Worm (Caenorhabditis elegans) whole organism, L3 larva: ENCODE measurements around the gene mars-1.

Source experiments
- ZK546.5 ChIP-seq: sonication (generic microtip); optimal IDR thresholded peaks from 2 replicates; lab custom pipeline; 2017; ENCODE audit warnings: missing biosample characterization, missing genetic modification characterization
- ama-1 ChIP-seq: fragments of 150-350 bp; optimal IDR thresholded peaks from 2 replicates; lab custom pipeline; 2018
- ceh-28 ChIP-seq: fragments of 150-350 bp; optimal IDR thresholded peaks from 2 replicates; lab custom pipeline; 2014; ENCODE audit warnings: missing biosample characterization, missing genetic modification reagents, missing genetic modification characterization
- ceh-9 ChIP-seq: sonication (generic microtip); optimal IDR thresholded peaks from 2 replicates; lab custom pipeline; 2018; ENCODE audit warnings: missing biosample characterization, missing genetic modification characterization
- egl-5 ChIP-seq: fragments of 150-350 bp; optimal IDR thresholded peaks from 2 replicates; lab custom pipeline; 2017; ENCODE audit warnings: missing biosample characterization, missing genetic modification reagents, missing genetic modification characterization, inconsistent platforms
- elt-1 ChIP-seq: fragments of 150-350 bp; optimal IDR thresholded peaks from 2 replicates; lab custom pipeline; 2014; ENCODE audit warnings: missing biosample characterization, missing genetic modification characterization
- elt-2 ChIP-seq: sonication (generic microtip); optimal IDR thresholded peaks from 2 replicates; lab custom pipeline; 2016; ENCODE audit warnings: missing genetic modification reagents, mild to moderate bottlenecking, missing genetic modification characterization, missing compliant biosample characterization
- elt-3 ChIP-seq, 3 experiments: fragments of 150-350 bp in 1 of 3; sonication (generic microtip) in 2 of 3; optimal IDR thresholded peaks; 2 replicates in 2 of 3; 4 replicates in 1 of 3; lab custom pipeline; 2014 to 2017; ENCODE audit warnings: missing biosample characterization in 3 of 3, missing genetic modification characterization in 3 of 3
- eor-1 ChIP-seq, 2 experiments: fragments of 150-350 bp; optimal IDR thresholded peaks; 2 replicates each; lab custom pipeline; 2014 to 2018; ENCODE audit warnings: missing biosample characterization in 2 of 2, missing genetic modification characterization in 2 of 2
- fkh-10 ChIP-seq: sonication (generic microtip); optimal IDR thresholded peaks from 2 replicates; lab custom pipeline; 2017; ENCODE audit warnings: missing biosample characterization, missing genetic modification reagents, missing genetic modification characterization
- fkh-2 ChIP-seq: fragments of 150-350 bp; optimal IDR thresholded peaks from 2 replicates; lab custom pipeline; 2014; ENCODE audit warnings: missing biosample characterization, missing genetic modification reagents, missing genetic modification characterization
- fos-1 ChIP-seq: fragments of 150-350 bp; optimal IDR thresholded peaks from 2 replicates; lab custom pipeline; 2014; ENCODE audit warnings: missing biosample characterization, missing genetic modification characterization
- hmg-11 ChIP-seq: sonication (generic microtip); optimal IDR thresholded peaks from 2 replicates; lab custom pipeline; 2016; ENCODE audit warnings: missing genetic modification characterization, missing compliant biosample characterization
- jun-1 ChIP-seq: fragments of 150-350 bp; optimal IDR thresholded peaks from 2 replicates; lab custom pipeline; 2014; ENCODE audit warnings: missing biosample characterization, missing genetic modification reagents, missing genetic modification characterization
- lin-15B ChIP-seq: fragments of 150-350 bp; optimal IDR thresholded peaks from 2 replicates; lab custom pipeline; 2014; ENCODE audit warnings: missing biosample characterization, missing genetic modification characterization
- lin-39 ChIP-seq: fragments of 150-350 bp; optimal IDR thresholded peaks from 2 replicates; lab custom pipeline; 2018; ENCODE audit warnings: missing biosample characterization, missing genetic modification reagents, missing genetic modification characterization
- lsy-12 ChIP-seq: sonication (generic microtip); optimal IDR thresholded peaks from 2 replicates; lab custom pipeline; 2016; ENCODE audit warnings: mild to moderate bottlenecking, missing genetic modification characterization, missing compliant biosample characterization
- mdl-1 ChIP-seq: fragments of 150-350 bp; optimal IDR thresholded peaks from 2 replicates; lab custom pipeline; 2014; ENCODE audit warnings: missing biosample characterization, missing genetic modification characterization
- mml-1 ChIP-seq: fragments of 150-350 bp; sonication (generic microtip); optimal IDR thresholded peaks from 3 replicates; lab custom pipeline; 2014; ENCODE audit warnings: missing biosample characterization, missing genetic modification characterization
- nfya-1 ChIP-seq: sonication (generic microtip); optimal IDR thresholded peaks from 2 replicates; lab custom pipeline; 2017; ENCODE audit warnings: missing genetic modification characterization, mild to moderate bottlenecking, missing compliant biosample characterization, antibody characterized with exemption, moderate library complexity; ENCODE audit not compliant: insufficient read depth
- nhr-11 ChIP-seq: fragments of 150-350 bp; optimal IDR thresholded peaks from 2 replicates; lab custom pipeline; 2014; ENCODE audit warnings: missing biosample characterization, missing genetic modification characterization
- nhr-12 ChIP-seq: fragments of 150-350 bp; optimal IDR thresholded peaks from 2 replicates; lab custom pipeline; 2014; ENCODE audit warnings: missing biosample characterization, missing genetic modification characterization
- nhr-23 ChIP-seq: fragments of 150-350 bp; optimal IDR thresholded peaks from 2 replicates; lab custom pipeline; 2014; ENCODE audit warnings: missing biosample characterization, missing genetic modification reagents, missing genetic modification characterization
- nhr-237 ChIP-seq: fragments of 150-350 bp; optimal IDR thresholded peaks from 2 replicates; lab custom pipeline; 2014; ENCODE audit warnings: missing biosample characterization, missing genetic modification characterization
- nhr-25 ChIP-seq: sonication (generic microtip); optimal IDR thresholded peaks from 2 replicates; lab custom pipeline; 2017; ENCODE audit warnings: missing biosample characterization, missing genetic modification characterization
- nhr-43 ChIP-seq: sonication (generic microtip); optimal IDR thresholded peaks from 2 replicates; lab custom pipeline; 2016; ENCODE audit warnings: mild to moderate bottlenecking, missing genetic modification characterization, missing compliant biosample characterization; ENCODE audit not compliant: poor library complexity, severe bottlenecking
- nhr-77 ChIP-seq: fragments of 150-350 bp; optimal IDR thresholded peaks from 2 replicates; lab custom pipeline; 2014; ENCODE audit warnings: missing biosample characterization, missing genetic modification characterization
- pha-4 ChIP-seq: fragments of 150-350 bp; optimal IDR thresholded peaks from 2 replicates; lab custom pipeline; 2014; ENCODE audit warnings: missing biosample characterization, missing genetic modification reagents, missing genetic modification characterization
- snpc-4 ChIP-seq: fragments of 150-350 bp; optimal IDR thresholded peaks from 2 replicates; lab custom pipeline; 2014; ENCODE audit warnings: missing biosample characterization, missing genetic modification characterization
- tbx-2 ChIP-seq: sonication (generic microtip); optimal IDR thresholded peaks from 2 replicates; lab custom pipeline; 2016; ENCODE audit warnings: mild to moderate bottlenecking, missing genetic modification characterization, missing compliant biosample characterization
- ztf-11 ChIP-seq: fragments of 150-350 bp; optimal IDR thresholded peaks from 2 replicates; lab custom pipeline; 2014; ENCODE audit warnings: missing biosample characterization, missing genetic modification characterization

The mars-1 gene

DNA sequence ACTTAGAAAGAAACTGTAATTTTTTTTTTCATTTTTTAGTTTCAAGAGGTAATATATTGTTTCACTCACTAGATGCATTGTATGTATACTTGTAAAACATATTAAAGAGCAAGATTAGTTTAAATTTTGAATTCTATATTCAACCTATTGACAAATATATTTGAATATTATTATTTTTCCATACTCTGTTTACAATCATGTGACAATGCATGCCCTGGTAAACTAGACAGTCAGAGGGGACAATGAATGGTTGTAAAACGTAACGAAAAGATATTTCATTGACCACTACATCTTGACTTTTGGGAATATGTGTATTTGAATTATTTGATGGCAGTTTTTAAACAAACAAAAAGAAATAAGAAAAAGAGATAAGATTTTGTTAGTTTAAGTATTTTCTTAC, 13.0 kb downstream of the mars-1 start:
- TF ChIP-seq eor-1 (tag; optimal IDR thresholded peaks at IDR 0.05; lab: Kevin White, UChicago) (no peak), pha-4 (tag; lab: Kevin White, UChicago) (peak; percentile 36)

DNA sequence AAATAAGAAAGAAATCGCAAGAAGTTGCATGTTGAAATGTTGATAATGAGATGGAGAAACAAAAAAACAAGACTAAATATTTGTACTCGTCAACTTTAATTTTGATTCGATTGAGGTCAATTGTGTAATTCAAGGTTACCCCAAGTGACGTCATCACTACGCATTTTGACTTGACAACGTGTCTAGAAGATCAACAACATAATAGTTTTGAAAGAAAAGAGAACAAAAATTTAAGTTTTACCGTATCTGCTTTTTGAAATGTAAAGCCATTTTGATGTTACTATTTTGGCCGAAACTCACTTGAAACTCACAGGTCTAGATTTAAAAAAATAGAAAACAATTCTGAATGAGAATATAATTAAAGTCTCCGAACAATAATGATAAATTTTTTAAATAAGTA, 14.4 kb downstream of the mars-1 start, which contains the start of gene dsl-5:
dsl-5 (minus strand) TSS at position 101 of the 400 bp plus-strand sequence.
- no peak for TF ChIP-seq elt-3 (tag; optimal IDR thresholded peaks at IDR 0.05; lab: Kevin White, UChicago)
- TF ChIP-seq nhr-25 (tag; lab: Kevin White, UChicago) = peak; percentile 12
- TF ChIP-seq jun-1 (tag; lab: Kevin White, UChicago) = no peak
- TF ChIP-seq nhr-77 (tag; lab: Kevin White, UChicago) = no peak
- TF ChIP-seq egl-5 (tag; lab: Kevin White, UChicago) = no peak
- TF ChIP-seq lsy-12 (tag; lab: Kevin White, UChicago) = no peak

DNA sequence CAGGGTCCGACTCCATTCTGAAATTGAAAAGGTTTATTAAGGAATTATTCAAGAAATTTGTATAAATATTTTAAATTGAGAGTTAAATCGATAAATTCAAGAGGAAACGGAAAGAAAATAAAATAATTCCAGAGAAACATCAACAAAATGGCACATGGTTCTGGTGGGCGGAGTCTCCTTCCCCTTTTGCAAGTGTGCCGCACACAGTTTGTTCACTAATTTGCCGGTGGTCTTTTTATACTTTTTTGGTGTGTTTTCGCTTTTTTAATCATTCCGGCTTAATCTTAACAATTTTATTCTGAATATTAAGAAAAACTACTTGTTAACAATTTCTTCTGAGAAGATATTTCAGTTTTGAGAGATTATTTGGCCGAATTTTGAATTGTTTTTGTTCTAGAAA, 30.4 kb downstream of the mars-1 start, which contains the start of the genes ragc-1 and Y24F12A.1:
ragc-1 (minus strand) TSS at position 25 of the 400 bp plus-strand sequence.
Y24F12A.1 (plus strand) TSS at position 346 of the 400 bp plus-strand sequence.
- TF ChIP-seq hmg-11 (tag; lab: Kevin White, UChicago) (no peak), nhr-23 (peak; percentile 19), nhr-237 (tag; lab: Kevin White, UChicago) (no peak), lin-39 (peak; percentile 37), lin-15B (tag; lab: Kevin White, UChicago) (peak; percentile 42), nfya-1 (tag; lab: Kevin White, UChicago) (peak; percentile 59), fkh-2 (no peak), egl-5 (tag; lab: Kevin White, UChicago) (peak; percentile 42), pha-4 (tag; lab: Kevin White, UChicago) (peak; percentile 84), snpc-4 (peak; percentile 71), elt-2 (tag; lab: Kevin White, UChicago) (peak; percentile 47)
- TF ChIP-seq, all 47 proteins: peak for 8

DNA sequence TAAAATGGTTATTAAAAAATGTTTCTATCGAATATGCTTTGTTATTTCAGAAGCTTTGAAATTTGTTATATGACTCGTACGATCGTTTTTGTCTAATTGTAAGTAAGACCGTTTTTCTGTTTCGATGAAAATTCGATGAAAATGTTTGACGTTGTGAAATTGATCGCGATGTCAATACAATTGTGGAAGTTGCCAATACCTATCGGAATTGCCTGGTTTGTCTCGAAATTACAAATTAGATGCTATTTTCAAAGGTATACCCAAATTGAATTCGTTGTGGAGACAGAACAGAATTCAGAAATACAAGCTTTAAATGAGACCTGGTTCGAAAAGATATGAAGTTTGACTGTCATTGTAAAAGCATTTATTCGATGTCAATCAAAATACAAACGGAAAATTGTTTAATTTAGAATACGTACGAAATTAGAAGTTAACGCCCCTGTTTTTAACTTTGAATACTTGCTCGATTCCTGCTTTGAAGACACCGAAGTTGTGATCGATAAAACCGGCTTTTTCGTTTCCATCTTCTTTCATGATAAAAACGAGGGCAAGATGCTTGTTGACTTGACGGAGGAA, 31.9 kb downstream of the mars-1 start:
- TF ChIP-seq snpc-4 = no peak
- TF ChIP-seq nhr-43 = no peak
- no peak for TF ChIP-seq ceh-9 (tag; lab: Kevin White, UChicago)
- TF ChIP-seq fkh-10 (GFP tag; lab: Kevin White, UChicago) = no peak
- TF ChIP-seq nhr-23 = no peak
- no peak for TF ChIP-seq lin-15B (tag; lab: Kevin White, UChicago)
- no peak for TF ChIP-seq fkh-2
- TF ChIP-seq tbx-2 (tag; lab: Kevin White, UChicago) = no peak
- TF ChIP-seq nhr-77 (tag; lab: Kevin White, UChicago) = no peak
- TF ChIP-seq elt-1 (tag; lab: Kevin White, UChicago) = no peak
- no peak for TF ChIP-seq pha-4 (tag; lab: Kevin White, UChicago)
- TF ChIP-seq nhr-12 (tag; lab: Kevin White, UChicago) = no peak
- TF ChIP-seq elt-2 (tag; lab: Kevin White, UChicago) = no peak
- TF ChIP-seq mml-1 (tag; lab: Kevin White, UChicago) = no peak
- TF ChIP-seq, all 47 proteins: peak for 0

DNA sequence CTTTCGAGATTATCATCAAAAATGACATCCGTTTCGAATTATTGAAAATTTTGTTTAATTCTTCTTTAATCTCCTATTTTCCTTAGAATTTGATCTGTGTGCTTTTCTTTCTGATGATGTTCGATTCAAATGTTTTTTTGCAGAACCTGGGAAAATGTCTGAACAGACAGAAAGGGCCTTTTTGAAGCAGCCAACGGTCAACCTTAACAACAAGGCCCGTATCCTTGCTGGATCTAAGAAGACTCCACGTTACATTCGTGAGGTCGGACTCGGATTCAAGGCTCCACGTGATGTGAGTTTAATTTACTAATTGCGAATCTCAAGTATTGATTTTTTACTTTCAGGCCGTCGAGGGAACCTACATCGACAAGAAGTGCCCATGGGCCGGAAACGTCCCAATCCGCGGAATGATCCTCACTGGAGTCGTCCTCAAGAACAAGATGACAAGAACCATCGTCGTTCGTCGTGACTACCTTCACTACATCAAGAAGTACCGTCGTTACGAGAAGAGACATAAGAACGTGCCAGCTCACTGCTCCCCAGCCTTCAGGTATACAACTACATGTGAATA, 32.7 kb downstream of the mars-1 start, which contains the start of gene rps-11:
rps-11 (plus strand) TSS at position 144 of the 571 bp plus-strand sequence.
- TF ChIP-seq ceh-28 (tag; lab: Kevin White, UChicago) (no peak), ZK546.5 (tag; lab: Kevin White, UChicago) (no peak), ztf-11 (tag; lab: Kevin White, UChicago) (no peak), mdl-1 (tag; lab: Kevin White, UChicago) (no peak), snpc-4 (no peak), nhr-43 (no peak), jun-1 (tag; lab: Kevin White, UChicago) (no peak), nhr-237 (tag; lab: Kevin White, UChicago) (no peak), fos-1 (tag; lab: Kevin White, UChicago) (no peak), nhr-23 (no peak), fkh-2 (no peak), nhr-11 (tag; lab: Kevin White, UChicago) (no peak), lin-39 (no peak), nhr-25 (tag; lab: Kevin White, UChicago) (no peak), elt-3 (tag; optimal IDR thresholded peaks at IDR 0.05; lab: Kevin White, UChicago) (no peak), ama-1 (no peak), hmg-11 (tag; lab: Kevin White, UChicago) (no peak), eor-1 (tag; optimal IDR thresholded peaks at IDR 0.05; lab: Kevin White, UChicago) (no peak)
- TF ChIP-seq, all 47 proteins: peak for 0
